Fruit fly (Drosophila melanogaster) whole organism: ENCODE results near the gene CG13086.

Source experiments
- CG8478 ChIP-seq: fragments of >200 bp; optimal IDR thresholded peaks from 2 replicates; lab custom pipeline; 2018; ENCODE audit warnings: inconsistent platforms
- Dll ChIP-seq: fragments of >200 bp; optimal IDR thresholded peaks from 2 replicates; lab custom pipeline; 2017
- EcR ChIP-seq, 2 experiments: fragments of >200 bp; optimal IDR thresholded peaks; 2 replicates each; lab custom pipeline; 2017; ENCODE audit warnings: missing biosample characterization in 2 of 2, missing genetic modification characterization in 2 of 2, missing genetic modification reagents in 2 of 2
- pan ChIP-seq: fragments of >200 bp; optimal IDR thresholded peaks from 2 replicates; lab custom pipeline; 2017
- psq ChIP-seq: fragments of >200 bp; optimal IDR thresholded peaks from 2 replicates; lab custom pipeline; 2017
- usp ChIP-seq: fragments of >200 bp; optimal IDR thresholded peaks from 2 replicates; lab custom pipeline; 2017; ENCODE audit warnings: missing biosample characterization, missing genetic modification characterization, mixed read lengths

CG13086 gene

dm6 chr2L:19362734-19363363, 1.3 kb upstream of the CG13086 start, which contains the start of gene dnt:
TSS of gene dnt (minus strand) at chr2L:19363227.
- TF ChIP-seq CG8478 (no peak), psq (lab: Kevin White, UChicago) (no peak), pan (no peak), Dll (peak; percentile 15)

- TF ChIP-seq psq (lab: Kevin White, UChicago) (no peak), Dll (no peak), EcR (GFP tag; optimal IDR thresholded peaks at IDR 0.05; lab: Kevin White, UChicago) (no peak), CG8478 (no peak), pan (no peak)
Observed at dm6 chr2L:19363530-19363929, 645 bp upstream of the CG13086 start.

dm6 chr2L:19364622-19365021, 447 bp downstream of the CG13086 start:
- TF ChIP-seq usp = no peak
- TF ChIP-seq pan = no peak
- no peak for TF ChIP-seq CG8478
- no peak for TF ChIP-seq psq (lab: Kevin White, UChicago)
- TF ChIP-seq EcR (GFP tag; optimal IDR thresholded peaks at IDR 0.05; lab: Kevin White, UChicago) = no peak
- TF ChIP-seq Dll = no peak

dm6 chr2L:19366301-19366700, 2.1 kb downstream of the CG13086 start:
- TF ChIP-seq psq (lab: Kevin White, UChicago) = no peak
- no peak for TF ChIP-seq CG8478
- no peak for TF ChIP-seq Dll
- TF ChIP-seq usp = no peak
- TF ChIP-seq pan = no peak
- no peak for TF ChIP-seq EcR (GFP tag; optimal IDR thresholded peaks at IDR 0.05; lab: Kevin White, UChicago)

dm6 chr2L:19366730-19367129, 2.6 kb downstream of the CG13086 start:
- TF ChIP-seq EcR (GFP tag; optimal IDR thresholded peaks at IDR 0.05; lab: Kevin White, UChicago) (no peak), psq (lab: Kevin White, UChicago) (no peak)

DNA sequence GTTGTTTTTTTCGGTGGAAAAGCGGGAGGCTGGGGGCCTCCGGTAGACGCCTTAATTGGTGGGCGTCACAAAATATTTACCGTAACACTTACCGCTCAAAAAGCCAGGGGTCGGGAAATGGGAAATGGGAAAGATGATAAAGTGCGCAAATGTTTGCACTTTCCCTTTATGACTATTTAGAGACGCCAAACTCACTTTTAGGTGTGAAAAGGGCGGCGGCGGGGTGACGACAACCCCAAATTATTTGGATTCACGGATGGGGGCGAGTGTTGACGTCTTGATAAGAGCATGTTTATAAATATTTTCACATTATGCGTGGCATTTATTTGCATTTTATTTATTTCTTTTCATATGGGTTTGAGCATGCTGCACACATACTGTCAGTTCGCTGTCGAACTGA, 5.9 kb downstream of the CG13086 start, which contains the start of gene CG17349:
TSS of gene CG17349 (plus strand) at position 400 of the 400 bp plus-strand sequence.
- no peak for TF ChIP-seq usp
- no peak for TF ChIP-seq pan
- TF ChIP-seq EcR (GFP tag; optimal IDR thresholded peaks at IDR 0.05; lab: Kevin White, UChicago) = no peak
- no peak for TF ChIP-seq CG8478
- TF ChIP-seq Dll = no peak
- no peak for TF ChIP-seq psq (lab: Kevin White, UChicago)

- TF ChIP-seq pan (no peak), Dll (no peak), usp (no peak), psq (lab: Kevin White, UChicago) (no peak), EcR (GFP tag; optimal IDR thresholded peaks at IDR 0.05; lab: Kevin White, UChicago) (no peak), CG8478 (no peak)
Observed at dm6 chr2L:19373809-19374208, 9.6 kb downstream of the CG13086 start.

DNA sequence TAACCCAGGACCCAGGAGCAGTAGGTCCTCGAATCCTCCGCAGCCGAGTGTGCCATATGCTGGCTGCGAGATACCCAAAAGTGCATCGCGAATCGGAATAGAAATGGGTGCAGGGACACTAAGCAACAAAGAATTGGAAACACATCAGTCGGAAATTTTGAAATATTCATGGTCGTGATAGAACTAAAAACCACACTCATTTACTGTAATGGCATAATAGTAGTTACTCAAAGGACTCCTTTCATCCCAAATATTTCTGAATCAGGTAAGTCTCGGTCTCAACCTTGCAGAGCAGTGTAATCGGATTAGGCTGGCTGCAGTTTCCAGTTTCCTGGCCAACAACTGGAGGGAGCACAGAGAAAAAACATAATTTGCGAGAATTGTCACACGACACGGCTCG, 12.0 kb downstream of the CG13086 start:
- TF ChIP-seq pan = no peak
- no peak for TF ChIP-seq CG8478
- TF ChIP-seq usp = no peak
- TF ChIP-seq psq (lab: Kevin White, UChicago) = no peak
- no peak for TF ChIP-seq Dll
- no peak for TF ChIP-seq EcR (GFP tag; optimal IDR thresholded peaks at IDR 0.05; lab: Kevin White, UChicago)

DNA sequence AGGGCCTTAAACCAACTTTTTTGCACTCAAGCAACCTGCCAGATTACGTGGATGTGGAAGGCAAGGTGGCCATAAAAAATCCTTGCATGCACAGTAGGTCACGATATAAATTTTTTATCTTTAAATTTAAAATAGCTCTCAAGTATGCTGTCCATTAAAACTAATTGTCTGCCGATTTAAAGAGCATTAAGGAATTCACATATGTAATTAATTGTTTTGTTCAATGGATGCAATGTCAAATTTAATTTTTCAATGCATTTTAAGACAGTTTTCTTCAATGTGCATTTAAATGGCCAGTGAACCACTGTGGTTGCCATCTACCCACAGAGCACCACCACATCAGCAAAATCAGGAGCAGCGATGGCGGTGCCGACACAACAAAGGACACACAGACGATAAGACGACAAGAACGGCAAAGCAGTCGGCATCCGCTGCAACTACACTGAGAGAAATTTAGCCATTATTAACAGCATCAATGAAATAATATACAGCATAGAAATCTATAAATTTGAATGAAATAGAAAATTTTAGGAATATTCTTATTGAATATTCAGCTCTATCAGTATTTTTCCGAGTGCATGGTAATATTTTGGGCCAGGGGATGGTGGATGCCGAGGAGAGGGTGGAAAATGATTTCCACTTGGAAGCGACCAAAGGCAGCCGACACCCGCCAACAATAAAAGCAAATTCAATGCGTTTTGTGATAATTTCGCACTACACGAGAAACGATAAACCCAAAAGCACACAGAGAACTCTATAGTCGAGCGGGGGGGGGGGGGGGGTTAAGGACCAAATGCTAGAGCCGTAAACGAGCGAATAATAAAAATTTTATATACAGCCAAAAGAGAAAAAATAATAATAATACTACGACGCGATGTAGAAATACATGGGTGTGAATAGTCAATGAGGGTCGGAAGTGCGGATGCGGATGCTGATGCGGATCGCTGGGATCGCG, 13.2 kb downstream of the CG13086 start:
- no peak for TF ChIP-seq psq (lab: Kevin White, UChicago)
- no peak for TF ChIP-seq Dll
- TF ChIP-seq CG8478 = no peak
- no peak for TF ChIP-seq pan
- TF ChIP-seq usp = no peak
- TF ChIP-seq EcR (GFP tag; optimal IDR thresholded peaks at IDR 0.05; lab: Kevin White, UChicago) = no peak

- TF ChIP-seq Dll (no peak), psq (lab: Kevin White, UChicago) (no peak), EcR (GFP tag; optimal IDR thresholded peaks at IDR 0.05; lab: Kevin White, UChicago) (no peak), usp (no peak), CG8478 (no peak), pan (no peak)
Observed at dm6 chr2L:19378620-19379019, 14.4 kb downstream of the CG13086 start.

- TF ChIP-seq psq (lab: Kevin White, UChicago) = no peak
- no peak for TF ChIP-seq pan
- TF ChIP-seq usp = no peak
- no peak for TF ChIP-seq EcR (GFP tag; optimal IDR thresholded peaks at IDR 0.05; lab: Kevin White, UChicago)
- no peak for TF ChIP-seq CG8478
- TF ChIP-seq Dll = no peak
Observed at dm6 chr2L:19380630-19381029, 16.5 kb downstream of the CG13086 start, which contains the start of gene CG17350. TSS of gene CG17350 (plus strand) at chr2L:19380930.

dm6 chr2L:19382353-19382752, 18.2 kb downstream of the CG13086 start:
- no peak for TF ChIP-seq psq (lab: Kevin White, UChicago)
- no peak for TF ChIP-seq Dll

DNA sequence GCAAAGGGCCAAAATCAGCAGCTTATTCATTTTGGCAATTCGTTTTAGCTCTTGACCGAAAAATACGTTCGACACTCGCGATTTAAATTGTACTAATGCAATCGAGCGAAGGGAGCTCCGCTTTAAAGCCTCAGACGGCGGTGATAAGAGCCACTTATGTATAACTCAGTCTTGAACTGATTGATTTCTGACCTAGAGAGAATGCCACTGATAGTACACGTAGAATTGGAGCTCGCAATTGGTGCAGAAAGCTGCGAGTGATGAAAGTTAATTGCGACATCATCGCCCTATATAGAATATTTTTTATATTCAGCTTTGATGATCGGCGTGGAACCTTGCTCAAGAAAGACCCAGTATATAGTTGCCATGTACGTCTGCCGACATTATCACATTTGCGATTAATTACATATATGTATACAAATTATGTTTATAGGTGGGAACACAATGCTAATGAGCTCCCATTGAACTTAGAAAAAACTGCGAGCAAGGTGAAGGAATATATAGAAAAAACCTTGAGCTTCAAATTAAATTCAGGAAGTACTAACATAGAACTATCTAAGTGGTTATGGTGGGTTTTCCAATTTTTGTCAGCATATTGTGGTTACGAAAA, 22.0 kb downstream of the CG13086 start, which contains the start of gene fon:
TSS of gene fon (minus strand) at position 100 of the 610 bp plus-strand sequence.
- TF ChIP-seq psq (lab: Kevin White, UChicago) (no peak), usp (no peak), pan (no peak), Dll (no peak), CG8478 (no peak), EcR (GFP tag; optimal IDR thresholded peaks at IDR 0.05; lab: Kevin White, UChicago) (no peak)
